Fruit fly (Drosophila melanogaster) whole organism, embryonic: ENCODE results near the gene Blm.

ENCODE experiments used
- Aef1 ChIP-seq: fragments of 200-800 bp; sonication (Bioruptor generic); IDR thresholded peaks from 3 replicates; pipeline ENCODE4 v1.3.6; 2022; ENCODE audit warnings: missing biosample characterization, missing genetic modification characterization
- Atf3 ChIP-seq: fragments of 200-800 bp; sonication (Bioruptor generic); optimal IDR thresholded peaks from 3 replicates; lab custom pipeline; 2016; ENCODE audit warnings: missing biosample characterization, missing genetic modification characterization
- Blimp-1 ChIP-seq: fragments of 200-800 bp; sonication (Bioruptor generic); optimal IDR thresholded peaks from 3 replicates; lab custom pipeline; 2018; ENCODE audit warnings: missing biosample characterization, missing genetic modification characterization, mild to moderate bottlenecking, moderate library complexity, missing genetic modification reagents
- CG11696 ChIP-seq: fragments of 200-800 bp; sonication (Bioruptor generic); IDR thresholded peaks from 2 replicates; pipeline ENCODE4 v1.3.6; 2022; ENCODE audit warnings: missing biosample characterization, missing genetic modification characterization
- CG12236 ChIP-seq: fragments of 200-800 bp; sonication (Bioruptor generic); optimal IDR thresholded peaks from 2 replicates; lab custom pipeline; 2016; ENCODE audit warnings: missing biosample characterization, missing genetic modification characterization
- CG1233 ChIP-seq: fragments of 200-800 bp; sonication (Bioruptor generic); optimal IDR thresholded peaks from 4 replicates; lab custom pipeline; 2018; ENCODE audit warnings: missing biosample characterization, mild to moderate bottlenecking, missing genetic modification characterization
- CG14667 ChIP-seq: fragments of 200-800 bp; sonication (Bioruptor generic); IDR thresholded peaks from 2 replicates; pipeline ENCODE4 v1.3.6; 2022; ENCODE audit warnings: missing biosample characterization, missing genetic modification characterization
- CG15073 ChIP-seq: fragments of 200-800 bp; sonication (Bioruptor generic); optimal IDR thresholded peaks from 2 replicates; lab custom pipeline; 2016; ENCODE audit warnings: missing biosample characterization, missing genetic modification characterization
- CG18476 ChIP-seq: fragments of 200-800 bp; sonication (Bioruptor generic); optimal IDR thresholded peaks from 2 replicates; lab custom pipeline; 2016; ENCODE audit warnings: missing biosample characterization, mild to moderate bottlenecking, missing genetic modification characterization
- CG2116 ChIP-seq: fragments of 200-800 bp; sonication (Bioruptor generic); optimal IDR thresholded peaks from 3 replicates; lab custom pipeline; 2018; ENCODE audit warnings: missing biosample characterization, mild to moderate bottlenecking, missing genetic modification characterization
- CG2199 ChIP-seq: fragments of 200-800 bp; sonication (Bioruptor generic); IDR thresholded peaks from 3 replicates; pipeline ENCODE4 v1.3.6; 2022; ENCODE audit warnings: missing biosample characterization, missing genetic modification characterization
- CG32532 ChIP-seq: fragments of 200-800 bp; sonication (Bioruptor generic); IDR thresholded peaks from 2 replicates; pipeline ENCODE4 v1.3.6; 2022; ENCODE audit warnings: missing biosample characterization, missing genetic modification characterization
- CG3281 ChIP-seq: fragments of 200-800 bp; sonication (Bioruptor generic); optimal IDR thresholded peaks from 3 replicates; lab custom pipeline; 2017; ENCODE audit warnings: missing biosample characterization, mild to moderate bottlenecking, missing genetic modification characterization
- CG34376 ChIP-seq: fragments of 200-800 bp; sonication (Bioruptor generic); optimal IDR thresholded peaks from 2 replicates; lab custom pipeline; 2018; ENCODE audit warnings: missing biosample characterization, mild to moderate bottlenecking, missing genetic modification characterization
- CG3995 ChIP-seq: fragments of 200-800 bp; sonication (Bioruptor generic); optimal IDR thresholded peaks from 3 replicates; lab custom pipeline; 2016; ENCODE audit warnings: missing biosample characterization, missing genetic modification characterization
- CG43689 ChIP-seq: fragments of 200-800 bp; sonication (Bioruptor generic); IDR thresholded peaks from 2 replicates; pipeline ENCODE4 v1.3.6; 2022; ENCODE audit warnings: missing biosample characterization, missing genetic modification characterization
- CG4404 ChIP-seq: fragments of 200-800 bp; sonication (Bioruptor generic); IDR thresholded peaks from 2 replicates; pipeline ENCODE4 v1.3.6; 2022; ENCODE audit warnings: missing biosample characterization, missing genetic modification characterization
- CG4730 ChIP-seq: fragments of 200-800 bp; sonication (Bioruptor generic); IDR thresholded peaks from 2 replicates; pipeline ENCODE4 v1.3.6; 2022; ENCODE audit warnings: missing biosample characterization, missing genetic modification characterization
- CG6683 ChIP-seq: fragments of 200-800 bp; sonication (Bioruptor generic); optimal IDR thresholded peaks from 2 replicates; lab custom pipeline; 2017; ENCODE audit warnings: missing biosample characterization, mild to moderate bottlenecking, missing genetic modification characterization, missing genetic modification reagents
- CG6689 ChIP-seq: fragments of 200-800 bp; sonication (Bioruptor generic); IDR thresholded peaks from 2 replicates; pipeline ENCODE4 v1.3.6; 2022; ENCODE audit warnings: missing biosample characterization, missing genetic modification characterization
- CG6765 ChIP-seq: fragments of 200-800 bp; sonication (Bioruptor generic); optimal IDR thresholded peaks from 3 replicates; lab custom pipeline; 2017; ENCODE audit warnings: missing biosample characterization, mild to moderate bottlenecking, missing genetic modification characterization
- CG8089 ChIP-seq: fragments of 200-800 bp; sonication (Bioruptor generic); optimal IDR thresholded peaks from 3 replicates; lab custom pipeline; 2016; ENCODE audit warnings: missing biosample characterization, missing genetic modification characterization
- CG8388 ChIP-seq: fragments of 200-800 bp; sonication (Bioruptor generic); optimal IDR thresholded peaks from 2 replicates; lab custom pipeline; 2019; ENCODE audit warnings: missing biosample characterization, mild to moderate bottlenecking, missing genetic modification characterization, moderate library complexity
- CG9817 ChIP-seq: fragments of 200-800 bp; sonication (Bioruptor generic); optimal IDR thresholded peaks from 2 replicates; lab custom pipeline; 2018; ENCODE audit warnings: missing biosample characterization, mild to moderate bottlenecking, missing genetic modification characterization, moderate library complexity
- Camta ChIP-seq: fragments of 200-800 bp; sonication (Bioruptor generic); optimal IDR thresholded peaks from 2 replicates; lab custom pipeline; 2016; ENCODE audit warnings: missing biosample characterization, missing genetic modification characterization
- D ChIP-seq, 2 experiments: fragments of 200-800 bp in 1 of 2; fragments of >200 bp in 1 of 2; sonication (Bioruptor generic) in 1 of 2; optimal IDR thresholded peaks; 2 replicates in 1 of 2; 3 replicates in 1 of 2; lab custom pipeline; 2017; ENCODE audit warnings: mild to moderate bottlenecking in 1 of 2, missing biosample characterization in 1 of 2, missing genetic modification characterization in 1 of 2, missing genetic modification reagents in 1 of 2
- D19A ChIP-seq: fragments of 200-800 bp; optimal IDR thresholded peaks from 3 replicates; lab custom pipeline; 2019; ENCODE audit warnings: missing biosample characterization, mild to moderate bottlenecking, missing genetic modification characterization, moderate library complexity
- Doc3 ChIP-seq: fragments of 200-800 bp; sonication (Bioruptor generic); IDR thresholded peaks from 3 replicates; pipeline ENCODE4 v1.3.6; 2022; ENCODE audit warnings: missing biosample characterization, missing genetic modification characterization; ENCODE audit not compliant: partially characterized antibody
- ERR ChIP-seq: fragments of 200-800 bp; sonication (Bioruptor generic); optimal IDR thresholded peaks from 2 replicates; lab custom pipeline; 2016; ENCODE audit warnings: missing biosample characterization, missing genetic modification characterization
- Ets65A ChIP-seq: fragments of 200-800 bp; sonication (Bioruptor generic); peaks from one replicate; lab custom pipeline; 2016; ENCODE audit warnings: missing biosample characterization, missing genetic modification characterization
- HLH54F ChIP-seq: fragments of 200-800 bp; sonication (Bioruptor generic); optimal IDR thresholded peaks from 3 replicates; lab custom pipeline; 2016; ENCODE audit warnings: missing biosample characterization, missing genetic modification characterization
- HmgD ChIP-seq: fragments of 200-800 bp; sonication (Bioruptor generic); optimal IDR thresholded peaks from 3 replicates; lab custom pipeline; 2016; ENCODE audit warnings: missing biosample characterization, missing genetic modification characterization
- Hr51 ChIP-seq, 2 experiments: fragments of 200-800 bp; sonication (Bioruptor generic); optimal IDR thresholded peaks; 2 replicates in 1 of 2; 3 replicates in 1 of 2; lab custom pipeline; 2016 to 2018; ENCODE audit warnings: missing biosample characterization in 2 of 2, missing genetic modification characterization in 2 of 2, mild to moderate bottlenecking in 1 of 2, moderate library complexity in 1 of 2
- MBD-R2 ChIP-seq: fragments of 200-800 bp; sonication (Bioruptor generic); IDR thresholded peaks from 2 replicates; pipeline ENCODE4 v1.3.6; 2022; ENCODE audit warnings: missing biosample characterization, missing genetic modification characterization
- Myb ChIP-seq: fragments of 200-800 bp; sonication (Bioruptor generic); optimal IDR thresholded peaks from 2 replicates; lab custom pipeline; 2016; ENCODE audit warnings: missing biosample characterization, missing genetic modification characterization
- Neu2 ChIP-seq: fragments of 200-800 bp; sonication (Bioruptor generic); optimal IDR thresholded peaks from 3 replicates; lab custom pipeline; 2016; ENCODE audit warnings: missing biosample characterization, missing genetic modification characterization, borderline replicate concordance
- Side ChIP-seq: fragments of 200-800 bp; sonication (Bioruptor generic); optimal IDR thresholded peaks from 2 replicates; lab custom pipeline; 2016; ENCODE audit warnings: missing biosample characterization, missing genetic modification characterization
- crc ChIP-seq: fragments of 200-800 bp; sonication (Bioruptor generic); optimal IDR thresholded peaks from 2 replicates; lab custom pipeline; 2016; ENCODE audit warnings: missing biosample characterization, missing genetic modification characterization
- dmrt99B ChIP-seq: fragments of 200-800 bp; sonication (Bioruptor generic); optimal IDR thresholded peaks from 2 replicates; lab custom pipeline; 2018; ENCODE audit warnings: missing biosample characterization, mild to moderate bottlenecking, missing genetic modification characterization, moderate library complexity
- fru ChIP-seq: fragments of >200 bp; optimal IDR thresholded peaks from 2 replicates; lab custom pipeline; 2017
- kni ChIP-seq: fragments of 200-800 bp; sonication (Bioruptor generic); optimal IDR thresholded peaks from 3 replicates; lab custom pipeline; 2017; ENCODE audit warnings: mild to moderate bottlenecking, missing biosample characterization, missing genetic modification reagents, missing genetic modification characterization
- mld ChIP-seq: fragments of 200-800 bp; sonication (Bioruptor generic); IDR thresholded peaks from 3 replicates; pipeline ENCODE4 v1.3.6; 2022; ENCODE audit warnings: missing biosample characterization, missing genetic modification characterization; ENCODE audit not compliant: partially characterized antibody
- nom ChIP-seq: fragments of 200-800 bp; sonication (Bioruptor generic); optimal IDR thresholded peaks from 2 replicates; lab custom pipeline; 2017; ENCODE audit warnings: missing biosample characterization, missing genetic modification characterization, mild to moderate bottlenecking, moderate library complexity, missing genetic modification reagents
- repo ChIP-seq: fragments of 200-800 bp; sonication (Bioruptor generic); optimal IDR thresholded peaks from 2 replicates; lab custom pipeline; 2016; ENCODE audit warnings: missing biosample characterization, missing genetic modification characterization
- salm ChIP-seq: fragments of 200-800 bp; sonication (Bioruptor generic); optimal IDR thresholded peaks from 2 replicates; lab custom pipeline; 2018; ENCODE audit warnings: missing biosample characterization, mild to moderate bottlenecking, missing genetic modification characterization
- so ChIP-seq: fragments of 200-800 bp; sonication (Bioruptor generic); IDR thresholded peaks from 3 replicates; pipeline ENCODE4 v1.3.6; 2022; ENCODE audit warnings: missing biosample characterization, missing genetic modification characterization
- sr ChIP-seq: fragments of 200-800 bp; sonication (Bioruptor generic); IDR thresholded peaks from 3 replicates; pipeline ENCODE4 v1.3.6; 2022; ENCODE audit warnings: missing biosample characterization, missing genetic modification characterization
- ssp ChIP-seq: fragments of 200-800 bp; sonication (Bioruptor generic); IDR thresholded peaks from 2 replicates; pipeline ENCODE4 v1.3.6; 2022; ENCODE audit warnings: missing biosample characterization, missing genetic modification characterization
- stc ChIP-seq: fragments of 200-800 bp; sonication (Bioruptor generic); IDR thresholded peaks from 2 replicates; pipeline ENCODE4 v1.3.6; 2022; ENCODE audit warnings: missing biosample characterization, missing genetic modification characterization
- tio ChIP-seq: fragments of 200-800 bp; sonication (Bioruptor generic); optimal IDR thresholded peaks from 2 replicates; lab custom pipeline; 2017; ENCODE audit warnings: missing biosample characterization, missing genetic modification characterization, inconsistent platforms
- vfl ChIP-seq: fragments of 200-800 bp; sonication (Bioruptor generic); optimal IDR thresholded peaks from 2 replicates; lab custom pipeline; 2016; ENCODE audit warnings: missing biosample characterization, missing genetic modification characterization

Blm gene

dm6 chr3R:11780181-11780688 is 38.7 kb upstream of the Blm start (continued):
- TF ChIP-seq CG9817 (tag; lab: Kevin White, UChicago) (peak; percentile 53), CG12236 (GFP tag; lab: Kevin White, UChicago) (peak; percentile 3), Blimp-1 (GFP tag; lab: Kevin White, UChicago) (peak; percentile 93), ssp (GFP tag; lab: Robert Waterston, UW) (peak; percentile 80), Neu2 (no peak), CG8089 (GFP tag; lab: Kevin White, UChicago) (no peak), fru (lab: Kevin White, UChicago) (no peak), stc (peak; percentile 88), CG15073 (peak; percentile 65), CG14667 (GFP tag; lab: Robert Waterston, UW) (peak; percentile 62), salm (tag; lab: Kevin White, UChicago) (peak; percentile 88), so (GFP tag; lab: Robert Waterston, UW) (peak; percentile 70; the same call in 1 of the 3 replicates), CG34376 (GFP tag; lab: Kevin White, UChicago) (no peak), CG2199 (peak; percentile 80; the same call in 1 of the 3 replicates), CG43689 (GFP tag; lab: Robert Waterston, UW) (no peak), CG1233 (GFP tag; lab: Kevin White, UChicago) (peak; percentile 88), Side (GFP tag; lab: Kevin White, UChicago) (no peak), sr (GFP tag; lab: Robert Waterston, UW) (no peak), kni (no peak), Aef1 (GFP tag; lab: Robert Waterston, UW) (peak; percentile 59; the same call in 1 of the 3 replicates), tio (GFP tag; lab: Kevin White, UChicago) (peak; percentile 92), ERR (GFP tag; lab: Kevin White, UChicago) (no peak), Doc3 (no peak), CG32532 (peak; percentile 31; the same call in 1 of the 2 replicates), nom (GFP tag; lab: Kevin White, UChicago) (peak; percentile 86), Camta (GFP tag; lab: Kevin White, UChicago) (no peak), CG2116 (GFP tag; lab: Kevin White, UChicago) (peak; percentile 54), vfl (GFP tag; lab: Kevin White, UChicago) (no peak), CG11696 (no peak), D (optimal IDR thresholded peaks at IDR 0.05; lab: Kevin White, UChicago) (no peak), D (GFP tag; optimal IDR thresholded peaks at IDR 0.05; lab: Kevin White, UChicago) (peak; percentile 98), MBD-R2 (0 out of 2 replicates have a peak, but pooled peaks have one; percentile 12), crc (no peak), CG18476 (GFP tag; lab: Kevin White, UChicago) (peak; percentile 82), D19A (tag; lab: Kevin White, UChicago) (peak; percentile 96), CG3995 (GFP tag; lab: Kevin White, UChicago) (peak; percentile 11), repo (GFP tag; lab: Kevin White, UChicago) (no peak), Ets65A (GFP tag; lab: Kevin White, UChicago) (peak; percentile 56), CG3281 (GFP tag; lab: Kevin White, UChicago) (peak; percentile 38), CG4730 (GFP tag; lab: Robert Waterston, UW) (peak; percentile 68), CG8388 (GFP tag; lab: Kevin White, UChicago) (peak; percentile 95), dmrt99B (tag; lab: Kevin White, UChicago) (peak; percentile 94), Hr51 (GFP tag; optimal IDR thresholded peaks at IDR 0.05; lab: Kevin White, UChicago) (peak; percentile 61 to 86), HmgD (GFP tag; lab: Kevin White, UChicago) (no peak), CG6765 (no peak), HLH54F (GFP tag; lab: Kevin White, UChicago) (no peak), Atf3 (GFP tag; lab: Kevin White, UChicago) (peak; percentile 43), CG4404 (GFP tag; lab: Robert Waterston, UW) (peak; percentile 93), mld (GFP tag; lab: Robert Waterston, UW) (no peak), CG6689 (GFP tag; lab: Robert Waterston, UW) (peak; percentile 88), CG6683 (GFP tag; lab: Kevin White, UChicago) (peak; percentile 61), Myb (GFP tag; lab: Kevin White, UChicago) (no peak)
